Worm (Caenorhabditis elegans) whole organism, late embryonic: ENCODE results near the gene hal-3.

Experiments used
- C08G9.2 ChIP-seq: sonication (generic microtip); optimal IDR thresholded peaks from 2 replicates; lab custom pipeline; 2016; ENCODE audit warnings: mild to moderate bottlenecking, missing genetic modification characterization, moderate library complexity, missing compliant biosample characterization
- K02D7.2 ChIP-seq: sonication (generic microtip); optimal IDR thresholded peaks from 2 replicates; lab custom pipeline; 2017; ENCODE audit warnings: mild to moderate bottlenecking, missing genetic modification characterization, missing compliant biosample characterization
- K09A11.1 ChIP-seq: sonication (generic microtip); optimal IDR thresholded peaks from 2 replicates; lab custom pipeline; 2017; ENCODE audit warnings: antibody characterized with exemption, mild to moderate bottlenecking, missing genetic modification characterization, missing compliant biosample characterization; ENCODE audit not compliant: insufficient read depth
- T23F11.4 ChIP-seq: fragments of 200-800 bp; sonication (Bioruptor generic); optimal IDR thresholded peaks from 2 replicates; lab custom pipeline; 2018; ENCODE audit warnings: mild to moderate bottlenecking, missing genetic modification characterization, missing compliant biosample characterization
- ahr-1 ChIP-seq: sonication (generic microtip); optimal IDR thresholded peaks from 2 replicates; lab custom pipeline; 2016; ENCODE audit warnings: missing genetic modification characterization, missing compliant biosample characterization
- ama-1 ChIP-seq: fragments of 150-350 bp; optimal IDR thresholded peaks from 2 replicates; lab custom pipeline; 2014
- ceh-14 ChIP-seq: sonication (generic microtip); optimal IDR thresholded peaks from 2 replicates; lab custom pipeline; 2016; ENCODE audit warnings: missing genotype, missing genetic modification characterization, missing compliant biosample characterization
- ceh-31 ChIP-seq: sonication (generic microtip); optimal IDR thresholded peaks from 2 replicates; lab custom pipeline; 2016; ENCODE audit warnings: missing genetic modification characterization, missing compliant biosample characterization
- ceh-6 ChIP-seq: fragments of 200-800 bp; sonication (Bioruptor generic); optimal IDR thresholded peaks from 2 replicates; lab custom pipeline; 2018; ENCODE audit warnings: mild to moderate bottlenecking, missing genetic modification characterization, missing compliant biosample characterization
- dmd-4 ChIP-seq: sonication (generic microtip); optimal IDR thresholded peaks from 2 replicates; lab custom pipeline; 2016; ENCODE audit warnings: borderline replicate concordance, missing genetic modification characterization, missing compliant biosample characterization
- dve-1 ChIP-seq: sonication (generic microtip); optimal IDR thresholded peaks from 2 replicates; lab custom pipeline; 2017; ENCODE audit warnings: antibody characterized with exemption, mild to moderate bottlenecking, missing genetic modification characterization, missing compliant biosample characterization
- elt-2 ChIP-seq: sonication (generic microtip); optimal IDR thresholded peaks from 2 replicates; lab custom pipeline; 2016; ENCODE audit warnings: missing genetic modification reagents, missing genetic modification characterization, missing compliant biosample characterization
- ets-4 ChIP-seq: sonication (generic microtip); optimal IDR thresholded peaks from 2 replicates; lab custom pipeline; 2016; ENCODE audit warnings: missing genetic modification characterization, missing compliant biosample characterization
- fkh-10 ChIP-seq: fragments of 150-350 bp; optimal IDR thresholded peaks from 2 replicates; lab custom pipeline; 2014; ENCODE audit warnings: missing biosample characterization, missing genetic modification reagents, missing genetic modification characterization
- lim-6 ChIP-seq: sonication (generic microtip); optimal IDR thresholded peaks from 2 replicates; lab custom pipeline; 2016; ENCODE audit warnings: missing genetic modification characterization, missing compliant biosample characterization
- nfya-1 ChIP-seq: sonication (generic microtip); optimal IDR thresholded peaks from 2 replicates; lab custom pipeline; 2017; ENCODE audit warnings: missing genetic modification characterization, mild to moderate bottlenecking, missing compliant biosample characterization, antibody characterized with exemption, moderate library complexity
- pax-1 ChIP-seq: fragments of 150-350 bp; optimal IDR thresholded peaks from 2 replicates; lab custom pipeline; 2014; ENCODE audit warnings: missing biosample characterization, missing genetic modification characterization
- pha-4 ChIP-seq: fragments of 150-350 bp; optimal IDR thresholded peaks from 2 replicates; lab custom pipeline; 2018; ENCODE audit warnings: missing biosample characterization, missing genetic modification reagents, missing genetic modification characterization
- pros-1 ChIP-seq: fragments of 150-350 bp; optimal IDR thresholded peaks from 2 replicates; lab custom pipeline; 2014; ENCODE audit warnings: missing biosample characterization, missing genetic modification reagents, missing genetic modification characterization
- sdc-2 ChIP-seq: sonication (generic microtip); optimal IDR thresholded peaks from 2 replicates; lab custom pipeline; 2016; ENCODE audit warnings: missing genotype, missing genetic modification characterization, missing compliant biosample characterization
- sox-4 ChIP-seq: sonication (generic microtip); optimal IDR thresholded peaks from 2 replicates; lab custom pipeline; 2017; ENCODE audit warnings: mild to moderate bottlenecking, missing genetic modification characterization, inconsistent platforms, missing compliant biosample characterization
- tbx-2 ChIP-seq: sonication (generic microtip); optimal IDR thresholded peaks from 2 replicates; lab custom pipeline; 2016; ENCODE audit warnings: missing genetic modification characterization, missing compliant biosample characterization
- ztf-16 ChIP-seq: sonication (generic microtip); optimal IDR thresholded peaks from 2 replicates; lab custom pipeline; 2017; ENCODE audit warnings: missing genetic modification characterization, missing compliant biosample characterization

hal-3 gene

DNA sequence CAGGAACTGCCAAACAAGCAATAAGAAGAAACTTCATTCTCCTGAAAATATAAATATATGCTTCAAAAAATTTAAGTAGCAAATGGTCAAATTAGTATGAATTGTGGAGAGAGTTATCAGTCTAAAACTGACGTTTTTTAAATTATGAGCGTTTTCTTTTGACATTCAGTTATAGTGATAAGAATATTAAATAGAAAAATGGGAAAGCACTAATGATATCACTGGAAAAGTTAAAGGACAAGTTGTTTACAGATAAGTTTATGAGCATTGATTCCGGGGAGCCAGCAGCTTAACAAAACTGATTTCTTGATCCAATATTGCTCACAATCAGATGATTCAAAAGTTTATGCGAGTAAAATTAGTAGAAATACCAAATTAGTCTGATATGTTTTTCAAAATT is 43.5 kb upstream of the hal-3 start, which contains the start of gene ZK1320.3:
Gene ZK1320.3 (minus strand): TSS at position 41 of the 400 bp plus-strand sequence.
- TF ChIP-seq nfya-1 (tag; lab: Kevin White, UChicago), result no peak
- no peak for TF ChIP-seq sdc-2 (tag; lab: Kevin White, UChicago)
- no peak for TF ChIP-seq dmd-4 (tag; lab: Kevin White, UChicago)
- no peak for TF ChIP-seq ztf-16 (tag; lab: Kevin White, UChicago)

DNA sequence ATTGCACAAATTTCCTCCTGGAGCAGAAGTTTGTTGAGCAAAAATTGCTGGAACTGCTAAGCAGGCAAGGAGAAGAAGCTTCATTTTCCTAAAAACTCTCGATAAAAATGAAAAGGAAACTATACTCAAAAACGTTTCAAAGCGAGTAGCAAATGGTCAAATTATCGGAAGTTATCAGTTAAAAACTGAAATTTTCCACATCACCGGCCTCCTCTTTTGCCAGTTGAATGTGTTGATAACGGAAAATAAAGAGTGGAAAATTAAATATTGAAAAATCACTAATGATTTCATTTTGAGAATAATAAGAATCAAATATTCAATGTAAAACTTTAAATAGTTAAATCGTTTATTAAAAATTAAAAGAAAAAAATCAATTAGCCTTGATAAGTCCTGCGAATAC is 42.0 kb upstream of the hal-3 start, which contains the start of gene ZK1320.2:
Gene ZK1320.2 (minus strand): TSS at position 88 of the 400 bp plus-strand sequence.
- no peak for TF ChIP-seq elt-2 (tag; lab: Kevin White, UChicago)
- TF ChIP-seq ets-4, result no peak
- no peak for TF ChIP-seq C08G9.2 (tag; lab: Kevin White, UChicago)
- TF ChIP-seq sox-4 (tag; lab: Kevin White, UChicago), result no peak
- TF ChIP-seq ceh-31 (tag; lab: Kevin White, UChicago), result no peak
- TF ChIP-seq pha-4 (tag; lab: Kevin White, UChicago), result no peak
- no peak for TF ChIP-seq ceh-14 (tag; lab: Kevin White, UChicago)
- TF ChIP-seq ceh-6 (GFP tag; lab: Kevin White, UChicago), result no peak
- no peak for TF ChIP-seq dve-1 (tag; lab: Kevin White, UChicago)

DNA sequence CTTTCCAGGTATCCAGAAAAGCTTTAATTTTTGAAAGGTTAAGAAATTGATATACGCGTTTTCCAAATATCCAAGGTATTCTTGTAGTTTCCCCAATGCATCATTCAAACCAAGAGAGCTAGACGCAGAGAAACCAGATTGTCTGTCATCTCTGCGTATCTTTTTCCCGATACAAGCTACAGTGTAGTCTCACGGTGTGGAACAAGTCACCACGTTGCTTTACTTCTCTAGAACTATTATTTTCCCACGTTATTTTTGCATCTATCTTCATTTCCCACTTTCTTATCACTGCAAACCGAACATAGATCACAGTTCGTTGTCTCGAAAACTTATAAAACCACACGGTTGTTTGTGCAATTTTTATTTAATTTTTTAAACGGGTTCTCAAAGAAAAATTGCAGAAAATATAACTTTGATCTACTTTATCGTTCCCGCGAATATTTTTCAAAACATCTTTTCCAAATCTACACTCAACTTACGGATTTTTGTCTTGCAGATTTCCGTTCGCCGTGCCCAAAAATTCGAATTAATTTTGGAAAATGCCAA is 39.4 kb upstream of the hal-3 start, which contains the start of gene gstk-1:
Gene gstk-1 (plus strand): TSS at position 496 of the 546 bp plus-strand sequence.
- no peak for TF ChIP-seq ceh-14 (tag; lab: Kevin White, UChicago)
- peak; percentile 19 for TF ChIP-seq elt-2 (tag; lab: Kevin White, UChicago)
- TF ChIP-seq pros-1 (tag; lab: Kevin White, UChicago), result no peak
- TF ChIP-seq dve-1 (tag; lab: Kevin White, UChicago), result no peak

DNA sequence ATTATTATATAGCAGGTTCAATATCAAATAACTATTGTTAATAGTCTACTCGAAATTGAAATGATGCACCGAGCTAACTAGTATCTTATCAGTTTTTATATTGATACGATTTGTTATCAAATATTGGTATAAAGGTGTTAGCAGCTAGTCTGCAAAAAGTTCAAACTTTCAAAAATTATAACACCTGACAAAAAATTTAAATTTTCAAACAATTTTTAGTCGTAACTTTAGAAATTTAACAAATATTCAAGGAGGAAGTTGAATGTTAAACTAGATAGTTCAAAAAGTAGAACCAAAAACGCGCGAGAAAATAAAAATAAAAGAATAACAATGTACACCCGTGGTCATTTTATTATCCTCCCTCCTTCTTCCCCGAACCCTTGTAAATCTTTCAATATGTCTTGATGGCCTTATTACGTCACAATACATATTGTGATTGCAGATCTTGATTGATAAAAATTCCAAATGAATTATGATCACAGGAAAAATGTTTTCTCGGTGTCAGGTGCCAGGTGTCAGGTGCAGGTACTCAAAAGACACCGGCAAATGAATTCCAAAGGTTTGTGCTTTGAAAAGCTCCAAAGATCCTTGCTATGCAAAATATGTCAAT is 38.7 kb upstream of the hal-3 start, which contains the start of gene ZK1307.1:
Gene ZK1307.1 (minus strand): TSS at position 51 of the 610 bp plus-strand sequence.
- TF ChIP-seq K09A11.1 (tag; lab: Kevin White, UChicago) (no peak), elt-2 (tag; lab: Kevin White, UChicago) (peak; percentile 29)

- TF ChIP-seq ama-1, result no peak
- no peak for TF ChIP-seq lim-6 (tag; lab: Kevin White, UChicago)
- TF ChIP-seq pax-1 (tag; lab: Kevin White, UChicago), result no peak
- TF ChIP-seq tbx-2 (tag; lab: Kevin White, UChicago), result no peak
- TF ChIP-seq T23F11.4 (GFP tag; lab: Kevin White, UChicago), result no peak
- TF ChIP-seq elt-2 (tag; lab: Kevin White, UChicago), result no peak
- TF ChIP-seq fkh-10 (GFP tag; lab: Kevin White, UChicago), result no peak
Measured at ce11 chrII:9653679-9654078, 36.8 kb upstream of the hal-3 start, which contains the start of gene ZK1307.2. TSS of gene ZK1307.2 (minus strand) at chrII:9653952.

- TF ChIP-seq ahr-1, result no peak
- TF ChIP-seq, all 69 proteins: peak for 0
Measured at ce11 chrII:9652919-9653318, 36.0 kb upstream of the hal-3 start, which contains the start of gene ZK1307.3. TSS of gene ZK1307.3 (minus strand) at chrII:9653019.

DNA sequence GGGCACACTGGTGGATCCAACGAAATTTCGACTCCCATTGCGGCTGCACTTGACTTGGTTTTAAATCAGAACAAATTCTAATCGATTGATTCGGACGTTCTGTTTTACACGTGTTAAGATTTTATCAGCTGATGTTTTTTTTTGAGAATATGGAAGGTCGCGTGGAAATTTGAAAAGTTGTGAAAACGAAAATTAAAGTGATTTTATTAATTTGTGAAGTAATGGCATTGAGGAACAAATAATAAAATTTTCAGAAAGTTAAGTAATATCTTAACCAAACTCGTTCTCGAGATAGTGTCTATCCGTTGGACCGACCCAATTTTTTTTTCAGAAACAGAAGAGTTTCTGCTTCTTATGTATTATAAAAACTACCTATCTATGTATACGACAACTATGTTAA is 34.8 kb upstream of the hal-3 start, which contains the start of gene ZK1307.4:
Gene ZK1307.4 (minus strand): TSS at position 101 of the 400 bp plus-strand sequence.
- no peak for TF ChIP-seq dmd-4 (tag; lab: Kevin White, UChicago)
- no peak for TF ChIP-seq sox-4 (tag; lab: Kevin White, UChicago)
- no peak for TF ChIP-seq pros-1 (tag; lab: Kevin White, UChicago)
- TF ChIP-seq, all 69 proteins: peak for 0

DNA sequence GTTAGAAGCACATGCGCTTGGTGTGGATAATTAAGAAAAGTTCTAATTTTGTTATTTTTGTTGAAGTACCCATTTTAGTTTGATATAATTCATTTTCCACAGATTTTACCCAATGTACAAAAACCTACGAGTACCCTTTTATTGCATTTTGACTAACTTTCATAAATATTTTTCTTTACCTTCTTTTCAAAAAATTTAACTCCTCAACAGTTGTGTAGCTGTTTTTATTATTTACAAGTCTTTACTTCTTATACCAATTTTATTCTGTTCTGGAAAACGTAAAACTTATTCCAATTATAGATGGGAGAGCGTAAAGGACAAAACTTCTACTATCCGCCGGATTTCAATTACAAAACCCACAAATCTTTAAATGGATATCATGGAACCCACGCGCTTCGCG is 32.3 kb upstream of the hal-3 start, which contains the start of gene ZK1307.9:
Gene ZK1307.9 (plus strand): TSS at position 301 of the 400 bp plus-strand sequence.
- TF ChIP-seq K02D7.2 (tag; lab: Kevin White, UChicago) (no peak), ceh-14 (tag; lab: Kevin White, UChicago) (no peak)
